Worm (Caenorhabditis elegans) whole organism, early embryonic: ENCODE data around the gene C44C1.1.

Experiments
- aly-1 ChIP-seq: sonication (generic microtip); optimal IDR thresholded peaks from 2 replicates; lab custom pipeline; 2016; ENCODE audit warnings: missing genetic modification characterization, missing compliant biosample characterization
- ama-1 ChIP-seq: fragments of 150-350 bp; optimal IDR thresholded peaks from 2 replicates; lab custom pipeline; 2014
- ceh-13 ChIP-seq: fragments of 200-800 bp; sonication (Bioruptor generic); optimal IDR thresholded peaks from 2 replicates; lab custom pipeline; 2018; ENCODE audit warnings: mild to moderate bottlenecking, missing genetic modification characterization, missing compliant biosample characterization
- ets-7 ChIP-seq: sonication (generic microtip); optimal IDR thresholded peaks from 2 replicates; lab custom pipeline; 2016; ENCODE audit warnings: missing genotype, missing genetic modification characterization, missing compliant biosample characterization
- hmbx-1 ChIP-seq: sonication (generic microtip); optimal IDR thresholded peaks from 2 replicates; lab custom pipeline; 2016; ENCODE audit warnings: mild to moderate bottlenecking, missing genetic modification characterization, missing compliant biosample characterization
- tbx-11 ChIP-seq: fragments of 200-800 bp; sonication (Bioruptor generic); IDR thresholded peaks from 2 replicates; pipeline ENCODE4 v1.3.6; 2022; ENCODE audit warnings: missing genetic modification characterization, missing compliant biosample characterization

- no peak for TF ChIP-seq aly-1
- TF ChIP-seq tbx-11 (GFP tag; lab: Robert Waterston, UW) = no peak
- TF ChIP-seq ceh-13 (GFP tag; lab: Kevin White, UChicago) = no peak
- TF ChIP-seq ama-1 (lab: Kevin White, UChicago) = no peak
- no peak for TF ChIP-seq ets-7 (tag; lab: Kevin White, UChicago)
- no peak for TF ChIP-seq hmbx-1 (tag; lab: Kevin White, UChicago)
Observed at ce11 chrX:936013-936412, 44.6 kb upstream of the C44C1.1 start.
